Comparison of ENCODE assay signal across 2 fruit fly cellular contexts in genomic region chrX:4675054-4675453, dm6.
TF ChIP-seq lines count a peak whose summit lies in the region.

No protein-coding gene starts in this region.

- no peak for TF ChIP-seq CTCF in whole organism, embryonic (GFP tag; optimal IDR thresholded peaks at IDR 0.05; lab: Kevin White, UChicago)

TF ChIP-seq in whole organism, adult, 20 proteins besides CTCF, POLR2A, EP300 and RAD21:
- TF ChIP-seq kay (GFP tag; lab: Kevin White, UChicago; ENCODE audit: borderline replicate concordance) (peak; percentile 72), tj (GFP tag; optimal IDR thresholded peaks at IDR 0.05; lab: Kevin White, UChicago) (peak; percentile 99), CG14711 (tag; optimal IDR thresholded peaks at IDR 0.05; lab: Kevin White, UChicago) (no peak), pad (GFP tag; optimal IDR thresholded peaks at IDR 0.05; lab: Kevin White, UChicago) (peak; percentile 7), Crg-1 (GFP tag; optimal IDR thresholded peaks at IDR 0.05; lab: Kevin White, UChicago) (no peak), Hr96 (GFP tag; optimal IDR thresholded peaks at IDR 0.05; lab: Kevin White, UChicago) (no peak)

TF ChIP-seq in whole organism, embryonic, 481 proteins besides CTCF, POLR2A, EP300 and RAD21:
- TF ChIP-seq CG3065 (GFP tag; optimal IDR thresholded peaks at IDR 0.05; lab: Kevin White, UChicago) = no peak
- no peak for TF ChIP-seq CG10209 (GFP tag; optimal IDR thresholded peaks at IDR 0.05; lab: Kevin White, UChicago)
- TF ChIP-seq dati (GFP tag; IDR thresholded peaks at IDR 0.05; lab: Robert Waterston, UW) = no peak
- no peak for TF ChIP-seq CG30403 (GFP tag; optimal IDR thresholded peaks at IDR 0.05; lab: Kevin White, UChicago)
- no peak for TF ChIP-seq Hr39 (optimal IDR thresholded peaks at IDR 0.05; lab: Kevin White, UChicago)
- TF ChIP-seq salm (tag; optimal IDR thresholded peaks at IDR 0.05; lab: Kevin White, UChicago) = no peak
- 0 out of 2 replicates have a peak, but pooled peaks have one; percentile 7 for TF ChIP-seq crol (GFP tag; IDR thresholded peaks at IDR 0.05; lab: Robert Waterston, UW)
- peak; percentile 15 for TF ChIP-seq Med (GFP tag; lab: Kevin White, UChicago)
- no peak for TF ChIP-seq Aef1 (GFP tag; IDR thresholded peaks at IDR 0.05; lab: Robert Waterston, UW)
- no peak for TF ChIP-seq CG6854 (GFP tag; optimal IDR thresholded peaks at IDR 0.05; lab: Kevin White, UChicago)
- no peak for TF ChIP-seq eyg (GFP tag; optimal IDR thresholded peaks at IDR 0.05; lab: Kevin White, UChicago)
- TF ChIP-seq unpg (GFP tag; optimal IDR thresholded peaks at IDR 0.05; lab: Kevin White, UChicago) = no peak
- TF ChIP-seq Ets97D (GFP tag; optimal IDR thresholded peaks at IDR 0.05; lab: Kevin White, UChicago) = no peak
- TF ChIP-seq ftz-f1 (GFP tag; optimal IDR thresholded peaks at IDR 0.05; lab: Kevin White, UChicago) = no peak

Comparison
In these comparisons a context has a peak if more than half of its experiments do, and no peak if none do; other contexts are left out.
1. Of the 1 proteins assayed by ChIP-seq in both whole organism, embryonic and whole organism, adult: peak only in whole organism, embryonic: none; only in whole organism, adult: kay; in both: none; in neither: 0.